Fruit fly (Drosophila melanogaster) whole organism, embryonic: ENCODE measurements around the gene slp1.

Experiments used
- Antp ChIP-seq: fragments of 200-800 bp; sonication (Bioruptor generic); optimal IDR thresholded peaks from 3 replicates; lab custom pipeline; 2016; ENCODE audit warnings: missing biosample characterization, missing genetic modification characterization
- B-H2 ChIP-seq: fragments of 200-800 bp; sonication (Bioruptor generic); optimal IDR thresholded peaks from 2 replicates; lab custom pipeline; 2018; ENCODE audit warnings: missing biosample characterization, mild to moderate bottlenecking, missing genetic modification characterization
- BtbVII ChIP-seq: fragments of 200-800 bp; sonication (Bioruptor generic); optimal IDR thresholded peaks from 3 replicates; lab custom pipeline; 2017; ENCODE audit warnings: missing biosample characterization, mild to moderate bottlenecking, missing genetic modification characterization
- CG13624 ChIP-seq: fragments of 200-800 bp; sonication (Bioruptor generic); optimal IDR thresholded peaks from 2 replicates; lab custom pipeline; 2016; ENCODE audit warnings: missing biosample characterization, missing genetic modification characterization
- CG13894 ChIP-seq: fragments of 200-800 bp; sonication (Bioruptor generic); optimal IDR thresholded peaks from 3 replicates; lab custom pipeline; 2018; ENCODE audit warnings: missing biosample characterization, mild to moderate bottlenecking, missing genetic modification characterization, moderate library complexity
- CG15011 ChIP-seq: fragments of 200-800 bp; sonication (Bioruptor generic); optimal IDR thresholded peaks from 3 replicates; lab custom pipeline; 2018; ENCODE audit warnings: missing biosample characterization, mild to moderate bottlenecking, missing genetic modification characterization
- CG16815 ChIP-seq: fragments of 200-800 bp; sonication (Bioruptor generic); optimal IDR thresholded peaks from 3 replicates; lab custom pipeline; 2017; ENCODE audit warnings: missing biosample characterization, mild to moderate bottlenecking, missing genetic modification characterization
- CG17361 ChIP-seq: fragments of 200-800 bp; sonication (Bioruptor generic); IDR thresholded peaks from 3 replicates; pipeline ENCODE4 v1.3.6; 2022; ENCODE audit warnings: missing biosample characterization, missing genetic modification characterization
- CG2875 ChIP-seq: fragments of 200-800 bp; sonication (Bioruptor generic); optimal IDR thresholded peaks from 2 replicates; lab custom pipeline; 2017; ENCODE audit warnings: missing biosample characterization, mild to moderate bottlenecking, missing genetic modification characterization, missing genetic modification reagents
- CG32772 ChIP-seq: fragments of 200-800 bp; sonication (Bioruptor generic); IDR thresholded peaks from 2 replicates; pipeline ENCODE4 v1.3.6; 2022; ENCODE audit warnings: missing biosample characterization, missing genetic modification characterization
- CG3281 ChIP-seq: fragments of 200-800 bp; sonication (Bioruptor generic); optimal IDR thresholded peaks from 3 replicates; lab custom pipeline; 2017; ENCODE audit warnings: missing biosample characterization, mild to moderate bottlenecking, missing genetic modification characterization
- CG4282 ChIP-seq: fragments of 200-800 bp; sonication (Bioruptor generic); optimal IDR thresholded peaks from 2 replicates; lab custom pipeline; 2016; ENCODE audit warnings: missing biosample characterization, missing genetic modification characterization
- CG4707 ChIP-seq: fragments of 200-800 bp; sonication (Bioruptor generic); optimal IDR thresholded peaks from 2 replicates; lab custom pipeline; 2018; ENCODE audit warnings: missing biosample characterization, mild to moderate bottlenecking, missing genetic modification characterization, moderate library complexity
- CG6254 ChIP-seq: fragments of 200-800 bp; sonication (Bioruptor generic); optimal IDR thresholded peaks from 3 replicates; lab custom pipeline; 2017; ENCODE audit warnings: mild to moderate bottlenecking, missing biosample characterization, missing genetic modification reagents, missing genetic modification characterization
- CG6765 ChIP-seq: fragments of 200-800 bp; sonication (Bioruptor generic); optimal IDR thresholded peaks from 3 replicates; lab custom pipeline; 2017; ENCODE audit warnings: missing biosample characterization, mild to moderate bottlenecking, missing genetic modification characterization
- CG8281 ChIP-seq: fragments of 200-800 bp; sonication (Bioruptor generic); optimal IDR thresholded peaks from 2 replicates; lab custom pipeline; 2018; ENCODE audit warnings: missing biosample characterization, mild to moderate bottlenecking, missing genetic modification characterization, moderate library complexity
- CG8388 ChIP-seq: fragments of 200-800 bp; sonication (Bioruptor generic); optimal IDR thresholded peaks from 2 replicates; lab custom pipeline; 2019; ENCODE audit warnings: missing biosample characterization, mild to moderate bottlenecking, missing genetic modification characterization, moderate library complexity
- CG9727 ChIP-seq: fragments of 200-800 bp; sonication (Bioruptor generic); optimal IDR thresholded peaks from 3 replicates; lab custom pipeline; 2017; ENCODE audit warnings: missing biosample characterization, mild to moderate bottlenecking, missing genetic modification characterization
- D19A ChIP-seq: fragments of 200-800 bp; optimal IDR thresholded peaks from 3 replicates; lab custom pipeline; 2019; ENCODE audit warnings: missing biosample characterization, mild to moderate bottlenecking, missing genetic modification characterization, moderate library complexity
- Dad ChIP-seq: fragments of 200-800 bp; sonication (Bioruptor generic); optimal IDR thresholded peaks from 3 replicates; lab custom pipeline; 2016; ENCODE audit warnings: missing biosample characterization, missing genetic modification characterization
- Dip2 ChIP-seq: fragments of 200-800 bp; sonication (Bioruptor generic); IDR thresholded peaks from 2 replicates; pipeline ENCODE4 v1.3.6; 2022; ENCODE audit warnings: missing biosample characterization, missing genetic modification characterization
- Ets97D ChIP-seq: fragments of 200-800 bp; sonication (Bioruptor generic); optimal IDR thresholded peaks from 3 replicates; lab custom pipeline; 2016; ENCODE audit warnings: missing biosample characterization, missing genetic modification characterization
- Fer1 ChIP-seq: fragments of 200-800 bp; sonication (Bioruptor generic); optimal IDR thresholded peaks from 2 replicates; lab custom pipeline; 2017; ENCODE audit warnings: missing biosample characterization, mild to moderate bottlenecking, missing genetic modification characterization
- HLH3B ChIP-seq: fragments of 200-800 bp; sonication (Bioruptor generic); IDR thresholded peaks from 2 replicates; pipeline ENCODE4 v1.3.6; 2022; ENCODE audit warnings: missing biosample characterization, missing genetic modification characterization
- Hr39 ChIP-seq: fragments of >200 bp; optimal IDR thresholded peaks from 2 replicates; lab custom pipeline; 2017
- Hr51 ChIP-seq, 2 experiments: fragments of 200-800 bp; sonication (Bioruptor generic); optimal IDR thresholded peaks; 2 replicates in 1 of 2; 3 replicates in 1 of 2; lab custom pipeline; 2016 to 2018; ENCODE audit warnings: missing biosample characterization in 2 of 2, missing genetic modification characterization in 2 of 2, mild to moderate bottlenecking in 1 of 2, moderate library complexity in 1 of 2
- MBD-R2 ChIP-seq: fragments of 200-800 bp; sonication (Bioruptor generic); IDR thresholded peaks from 2 replicates; pipeline ENCODE4 v1.3.6; 2022; ENCODE audit warnings: missing biosample characterization, missing genetic modification characterization
- Oaz ChIP-seq: fragments of 200-800 bp; sonication (Bioruptor generic); IDR thresholded peaks from 2 replicates; pipeline ENCODE4 v1.3.6; 2022; ENCODE audit warnings: missing biosample characterization, missing genetic modification characterization
- Rfx ChIP-seq: fragments of 200-800 bp; sonication (Bioruptor generic); IDR thresholded peaks from 2 replicates; pipeline ENCODE4 v1.3.6; 2022; ENCODE audit warnings: missing biosample characterization, missing genetic modification characterization
- Scr ChIP-seq: fragments of 200-800 bp; sonication (Bioruptor generic); IDR thresholded peaks from 2 replicates; pipeline ENCODE4 v1.3.6; 2022; ENCODE audit warnings: missing biosample characterization, missing genetic modification characterization; ENCODE audit not compliant: partially characterized antibody
- Sox100B ChIP-seq: fragments of 200-800 bp; sonication (Bioruptor generic); optimal IDR thresholded peaks from 3 replicates; lab custom pipeline; 2018; ENCODE audit warnings: missing biosample characterization, mild to moderate bottlenecking, missing genetic modification characterization
- Sry-β ChIP-seq: fragments of 200-800 bp; sonication (Bioruptor generic); optimal IDR thresholded peaks from 2 replicates; lab custom pipeline; 2018; ENCODE audit warnings: missing biosample characterization, mild to moderate bottlenecking, missing genetic modification characterization, moderate library complexity
- Sry-δ ChIP-seq: fragments of 200-800 bp; sonication (Bioruptor generic); optimal IDR thresholded peaks from 2 replicates; lab custom pipeline; 2016; ENCODE audit warnings: missing biosample characterization, missing genetic modification characterization
- btn ChIP-seq: fragments of 200-800 bp; sonication (Bioruptor generic); optimal IDR thresholded peaks from 2 replicates; lab custom pipeline; 2016; ENCODE audit warnings: missing biosample characterization, missing genetic modification characterization
- crp ChIP-seq, 2 experiments: fragments of 200-800 bp; sonication (Bioruptor generic); optimal IDR thresholded peaks; 2 replicates in 1 of 2; 3 replicates in 1 of 2; lab custom pipeline; 2017; ENCODE audit warnings: missing biosample characterization in 2 of 2, missing genetic modification characterization in 2 of 2, mild to moderate bottlenecking in 1 of 2, moderate library complexity in 1 of 2
- dpn ChIP-seq, 2 experiments: fragments of 200-800 bp; sonication (Bioruptor generic); optimal IDR thresholded peaks; 3 replicates each; lab custom pipeline; 2016; ENCODE audit warnings: missing biosample characterization in 2 of 2, missing genetic modification characterization in 2 of 2
- dysf ChIP-seq: fragments of 200-800 bp; sonication (Bioruptor generic); IDR thresholded peaks from 3 replicates; pipeline ENCODE4 v1.3.6; 2022; ENCODE audit warnings: missing biosample characterization, missing genetic modification characterization
- ewg ChIP-seq: fragments of 200-800 bp; sonication (Bioruptor generic); optimal IDR thresholded peaks from 3 replicates; lab custom pipeline; 2017; ENCODE audit warnings: mild to moderate bottlenecking, missing biosample characterization, missing genetic modification reagents, missing genetic modification characterization
- fu2 ChIP-seq: fragments of 200-800 bp; sonication (Bioruptor generic); optimal IDR thresholded peaks from 2 replicates; lab custom pipeline; 2016; ENCODE audit warnings: missing biosample characterization, missing genetic modification characterization
- gce ChIP-seq: fragments of 200-800 bp; sonication (Bioruptor generic); IDR thresholded peaks from 3 replicates; pipeline ENCODE4 v1.3.6; 2022; ENCODE audit warnings: missing biosample characterization, missing genetic modification characterization
- gt ChIP-seq: fragments of 200-800 bp; sonication (Bioruptor generic); IDR thresholded peaks from 2 replicates; pipeline ENCODE4 v1.3.6; 2022; ENCODE audit warnings: missing biosample characterization, missing genetic modification characterization
- hkb ChIP-seq, 2 experiments: fragments of 200-800 bp in 1 of 2; fragments of >200 bp in 1 of 2; sonication (Bioruptor generic) in 1 of 2; IDR thresholded peaks in 1 of 2; optimal IDR thresholded peaks in 1 of 2; 2 replicates each; pipeline versions ENCODE4 v1.3.6 to Lab custom; 2017 to 2022; ENCODE audit warnings: missing biosample characterization in 1 of 2, missing genetic modification characterization in 1 of 2
- insv ChIP-seq, 2 experiments: fragments of 200-800 bp; sonication (Bioruptor generic); optimal IDR thresholded peaks; 3 replicates each; lab custom pipeline; 2016 to 2018; ENCODE audit warnings: missing biosample characterization in 2 of 2, missing genetic modification characterization in 2 of 2
- odd ChIP-seq: fragments of 200-800 bp; sonication (Bioruptor generic); optimal IDR thresholded peaks from 2 replicates; lab custom pipeline; 2017; ENCODE audit warnings: missing biosample characterization, mild to moderate bottlenecking, missing genetic modification characterization
- org-1 ChIP-seq: fragments of 200-800 bp; sonication (Bioruptor generic); optimal IDR thresholded peaks from 2 replicates; lab custom pipeline; 2017; ENCODE audit warnings: missing biosample characterization, missing genetic modification characterization
- otp ChIP-seq: fragments of 200-800 bp; sonication (Bioruptor generic); IDR thresholded peaks from 3 replicates; pipeline ENCODE4, ENCODE4 v1.3.6; 2022; ENCODE audit warnings: missing biosample characterization, missing genetic modification characterization
- slbo ChIP-seq: fragments of 200-800 bp; sonication (Bioruptor generic); IDR thresholded peaks from 2 replicates; pipeline ENCODE4 v1.3.6; 2022; ENCODE audit warnings: missing biosample characterization, missing genetic modification characterization
- slp2 ChIP-seq: fragments of 200-800 bp; sonication (Bioruptor generic); optimal IDR thresholded peaks from 2 replicates; lab custom pipeline; 2016; ENCODE audit warnings: missing biosample characterization, missing genetic modification characterization
- sr ChIP-seq: fragments of 200-800 bp; sonication (Bioruptor generic); IDR thresholded peaks from 3 replicates; pipeline ENCODE4 v1.3.6; 2022; ENCODE audit warnings: missing biosample characterization, missing genetic modification characterization
- trem ChIP-seq: fragments of 200-800 bp; optimal IDR thresholded peaks from 3 replicates; lab custom pipeline; 2019; ENCODE audit warnings: missing biosample characterization, mild to moderate bottlenecking, missing genetic modification characterization, moderate library complexity
- tx ChIP-seq: fragments of 200-800 bp; sonication (Bioruptor generic); optimal IDR thresholded peaks from 2 replicates; lab custom pipeline; 2016; ENCODE audit warnings: missing biosample characterization, missing genetic modification characterization

Gene slp1

dm6 chr2L:3786246-3786645, 39.2 kb upstream of the slp1 start (continued):
- TF ChIP-seq Scr (GFP tag; lab: Robert Waterston, UW) (no peak), Sry-δ (GFP tag; lab: Kevin White, UChicago) (peak; percentile 28), CG16815 (peak; percentile 48), BtbVII (GFP tag; lab: Kevin White, UChicago) (no peak), Ets97D (GFP tag; lab: Kevin White, UChicago) (peak; percentile 13), gt (GFP tag; lab: Robert Waterston, UW) (peak; percentile 18; the same call in 1 of the 2 replicates), CG13894 (tag; lab: Kevin White, UChicago) (peak; percentile 2), gce (peak; percentile 77), HLH3B (GFP tag; lab: Robert Waterston, UW) (peak; percentile 66), CG3281 (GFP tag; lab: Kevin White, UChicago) (no peak), tx (no peak), CG15011 (GFP tag; lab: Kevin White, UChicago) (no peak), sr (peak; percentile 63), dysf (GFP tag; lab: Robert Waterston, UW) (peak; percentile 89), hkb (optimal IDR thresholded peaks at IDR 0.05; lab: Kevin White, UChicago) (no peak), hkb (GFP tag; IDR thresholded peaks at IDR 0.05; lab: Robert Waterston, UW) (peak; percentile 68), Hr39 (no peak), CG8388 (GFP tag; lab: Kevin White, UChicago) (no peak), crp (GFP tag; optimal IDR thresholded peaks at IDR 0.05; lab: Kevin White, UChicago) (peak in 1 of 2 experiments; percentile 6), CG32772 (peak; percentile 82), CG13624 (peak; percentile 32), ewg (GFP tag; lab: Kevin White, UChicago) (peak; percentile 62), CG4282 (no peak), Sry-β (GFP tag; lab: Kevin White, UChicago) (no peak), Antp (peak; percentile 70), Dad (GFP tag; lab: Kevin White, UChicago) (peak; percentile 18), D19A (tag; lab: Kevin White, UChicago) (peak; percentile 39), Rfx (peak; percentile 94), fu2 (GFP tag; lab: Kevin White, UChicago) (peak; percentile 49), CG9727 (GFP tag; lab: Kevin White, UChicago) (peak; percentile 48), Sox100B (GFP tag; lab: Kevin White, UChicago) (peak; percentile 15), CG4707 (peak; percentile 63), otp (GFP tag; lab: Robert Waterston, UW) (peak; percentile 90), Hr51 (GFP tag; optimal IDR thresholded peaks at IDR 0.05; lab: Kevin White, UChicago) (peak; percentile 62 to 75), org-1 (GFP tag; lab: Kevin White, UChicago) (peak; percentile 55), CG2875 (peak; percentile 82), odd (peak; percentile 30), CG8281 (tag; lab: Kevin White, UChicago) (no peak), dpn (GFP tag; optimal IDR thresholded peaks at IDR 0.05; lab: Kevin White, UChicago) (peak; percentile 69 to 70), slbo (GFP tag; lab: Robert Waterston, UW) (peak; percentile 92), Dip2 (GFP tag; lab: Robert Waterston, UW) (no peak), Oaz (GFP tag; lab: Robert Waterston, UW) (peak; percentile 79), slp2 (peak; percentile 78), CG17361 (GFP tag; lab: Robert Waterston, UW) (peak; percentile 54; the same call in 2 of the 3 replicates), CG6254 (GFP tag; lab: Kevin White, UChicago) (no peak), CG6765 (GFP tag; lab: Kevin White, UChicago) (no peak), MBD-R2 (GFP tag; lab: Robert Waterston, UW) (peak; percentile 32; the same call in 1 of the 2 replicates), B-H2 (GFP tag; lab: Kevin White, UChicago) (peak; percentile 6), trem (tag; lab: Kevin White, UChicago) (peak; percentile 31), insv (GFP tag; optimal IDR thresholded peaks at IDR 0.05; lab: Kevin White, UChicago) (peak in 1 of 2 experiments; percentile 40), btn (GFP tag; lab: Kevin White, UChicago) (no peak), Fer1 (GFP tag; lab: Kevin White, UChicago) (peak; percentile 16)
